Fruit fly (Drosophila melanogaster): ENCODE data around the gene TBC1D5.
A peak's percentile ranks its signal among the peaks of the same experiment; 100 is the strongest.

Gene TBC1D5

DNA sequence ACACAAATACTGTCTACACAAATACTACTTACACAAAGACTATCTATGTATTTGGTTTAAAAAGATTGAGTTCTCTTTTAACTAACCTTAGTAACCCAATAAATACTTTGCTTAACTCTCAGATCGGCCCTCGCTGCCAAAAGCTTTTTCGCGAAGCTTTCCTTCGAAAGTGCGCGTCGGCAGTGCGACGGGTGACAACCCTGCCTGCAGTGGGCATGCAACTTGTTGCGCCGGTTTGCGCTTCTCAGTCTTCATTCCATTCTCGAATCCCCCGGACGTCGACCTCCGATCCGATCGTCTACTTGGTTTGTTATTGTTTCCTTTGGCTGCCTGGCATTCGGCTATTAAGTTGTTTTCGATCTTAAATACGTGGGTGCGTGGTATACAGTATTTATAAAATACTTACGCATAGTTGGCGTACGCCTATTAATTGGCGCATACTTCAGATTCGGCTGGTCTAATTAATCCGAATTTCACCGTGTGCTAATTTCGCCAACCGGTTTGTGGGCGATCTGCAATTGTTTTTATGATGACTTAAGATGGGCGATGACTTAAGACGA lies 11.6 kb downstream of the TBC1D5 start, which contains the start of gene CG11686 (continued):
- no peak for TF ChIP-seq CG2712 (tag; optimal IDR thresholded peaks at IDR 0.05)
- TF ChIP-seq CG17385 (GFP tag; optimal IDR thresholded peaks at IDR 0.05): peak; percentile 3
- no peak for TF ChIP-seq B-H1 (GFP tag; IDR thresholded peaks at IDR 0.05)
- TF ChIP-seq otp (GFP tag; IDR thresholded peaks at IDR 0.05): 0 out of 3 replicates have a peak, but pooled peaks have one; percentile 11
- TF ChIP-seq ERR (GFP tag; optimal IDR thresholded peaks at IDR 0.05): no peak
- peak; percentile 97 for TF ChIP-seq CG11504 (tag; optimal IDR thresholded peaks at IDR 0.05)
- peak; percentile 98 for TF ChIP-seq CG5180 (GFP tag; optimal IDR thresholded peaks at IDR 0.05)
- TF ChIP-seq CG6175 (GFP tag; IDR thresholded peaks at IDR 0.05): peak; percentile 49; the same call in 1 of the 3 replicates
- no peak for TF ChIP-seq MESR4 (GFP tag; optimal IDR thresholded peaks at IDR 0.05)
- no peak for TF ChIP-seq tup (GFP tag; optimal IDR thresholded peaks at IDR 0.05)
- no peak for TF ChIP-seq crc (GFP tag; optimal IDR thresholded peaks at IDR 0.05)
- peak; percentile 11; the same call in 1 of the 2 replicates for TF ChIP-seq Adf1 (GFP tag; IDR thresholded peaks at IDR 0.05)
- no peak for TF ChIP-seq CG10654 (GFP tag; optimal IDR thresholded peaks at IDR 0.05)
- no peak for TF ChIP-seq org-1 (GFP tag; optimal IDR thresholded peaks at IDR 0.05)
- no peak for TF ChIP-seq CG8924 (tag; optimal IDR thresholded peaks at IDR 0.05)
- TF ChIP-seq CG6654 (GFP tag; optimal IDR thresholded peaks at IDR 0.05): no peak
- no peak for TF ChIP-seq fd96Cb (tag; optimal IDR thresholded peaks at IDR 0.05)
- no peak for TF ChIP-seq Hey (tag; optimal IDR thresholded peaks at IDR 0.05)
- TF ChIP-seq sr (GFP tag; IDR thresholded peaks at IDR 0.05): peak; percentile 76
- TF ChIP-seq dmrt11E (tag; optimal IDR thresholded peaks at IDR 0.05): no peak
- TF ChIP-seq pros (GFP tag; optimal IDR thresholded peaks at IDR 0.05): no peak
- TF ChIP-seq Rfx (GFP tag; IDR thresholded peaks at IDR 0.05): 0 out of 2 replicates have a peak, but pooled peaks have one; percentile 6
- TF ChIP-seq Doc3 (GFP tag; IDR thresholded peaks at IDR 0.05; ENCODE audit: partially characterized antibody): no peak
- no peak for TF ChIP-seq en (GFP tag; optimal IDR thresholded peaks at IDR 0.05)
- TF ChIP-seq CG12219 (GFP tag; optimal IDR thresholded peaks at IDR 0.05): no peak
- TF ChIP-seq Oaz (GFP tag; IDR thresholded peaks at IDR 0.05): no peak
- TF ChIP-seq jigr1 (GFP tag; IDR thresholded peaks at IDR 0.05): no peak
- TF ChIP-seq Tbp (GFP tag; optimal IDR thresholded peaks at IDR 0.05): no peak
- peak; percentile 2 for TF ChIP-seq pho (GFP tag; optimal IDR thresholded peaks at IDR 0.05)
- TF ChIP-seq ssp (GFP tag; IDR thresholded peaks at IDR 0.05): no peak
- TF ChIP-seq stwl (tag; optimal IDR thresholded peaks at IDR 0.05): peak; percentile 9
- no peak for TF ChIP-seq Dip2 (GFP tag; IDR thresholded peaks at IDR 0.05)
- TF ChIP-seq gcm (GFP tag; optimal IDR thresholded peaks at IDR 0.05): no peak
- TF ChIP-seq HHEX (GFP tag; optimal IDR thresholded peaks at IDR 0.05): no peak
- no peak for TF ChIP-seq Sry-β (GFP tag; optimal IDR thresholded peaks at IDR 0.05)
- 0 out of 2 replicates have a peak, but pooled peaks have one; percentile 8 for TF ChIP-seq seq (GFP tag; IDR thresholded peaks at IDR 0.05)
- TF ChIP-seq jing (GFP tag; optimal IDR thresholded peaks at IDR 0.05): no peak
- no peak for TF ChIP-seq Dbx (GFP tag; IDR thresholded peaks at IDR 0.05)
- no peak for TF ChIP-seq sug (tag; optimal IDR thresholded peaks at IDR 0.05)
- TF ChIP-seq Stat92E (GFP tag; optimal IDR thresholded peaks at IDR 0.05): no peak
- no peak for TF ChIP-seq stc (GFP tag; IDR thresholded peaks at IDR 0.05)
- no peak for TF ChIP-seq Myb (GFP tag; optimal IDR thresholded peaks at IDR 0.05)
- no peak for TF ChIP-seq CG14710 (tag; optimal IDR thresholded peaks at IDR 0.05)
- no peak for TF ChIP-seq CG8765 (GFP tag; IDR thresholded peaks at IDR 0.05)
- no peak for TF ChIP-seq Taf1 (GFP tag; IDR thresholded peaks at IDR 0.05)
- no peak for TF ChIP-seq lbe (GFP tag; optimal IDR thresholded peaks at IDR 0.05)
- TF ChIP-seq CG12942 (GFP tag; optimal IDR thresholded peaks at IDR 0.05): no peak
- peak; percentile 35; the same call in 1 of the 2 replicates for TF ChIP-seq slbo (GFP tag; IDR thresholded peaks at IDR 0.05)
- TF ChIP-seq tin (GFP tag; optimal IDR thresholded peaks at IDR 0.05): no peak
- TF ChIP-seq zfh1 (GFP tag; IDR thresholded peaks at IDR 0.05): no peak
- no peak for TF ChIP-seq fd102C (GFP tag; optimal IDR thresholded peaks at IDR 0.05)

Data from whole organism, embryonic.